Fruit fly (Drosophila melanogaster) whole organism, adult: Measurements from ENCODE around the gene CG46467.

Experiments
- CG11617 ChIP-seq: fragments of 200-800 bp; sonication (Bioruptor generic); optimal IDR thresholded peaks from 2 replicates; lab custom pipeline; 2017; ENCODE audit warnings: mild to moderate bottlenecking, missing biosample characterization, missing genetic modification reagents, missing genetic modification characterization
- CG5204 ChIP-seq: fragments of 200-800 bp; sonication (Bioruptor generic); optimal IDR thresholded peaks from 2 replicates; lab custom pipeline; 2016; ENCODE audit warnings: missing biosample characterization, missing genetic modification characterization
- cnc ChIP-seq, 2 experiments: fragments of >200 bp; optimal IDR thresholded peaks; 2 replicates each; lab custom pipeline; 2017
- pad ChIP-seq: fragments of 200-800 bp; sonication (Bioruptor generic); optimal IDR thresholded peaks from 3 replicates; lab custom pipeline; 2017; ENCODE audit warnings: missing biosample characterization, missing genetic modification characterization, mild to moderate bottlenecking, moderate library complexity, missing genetic modification reagents
- toe ChIP-seq: fragments of 200-800 bp; sonication (Bioruptor generic); optimal IDR thresholded peaks from 2 replicates; lab custom pipeline; 2016; ENCODE audit warnings: missing biosample characterization, missing genetic modification characterization

- TF ChIP-seq toe (GFP tag; lab: Kevin White, UChicago) (no peak), CG5204 (GFP tag; lab: Kevin White, UChicago) (no peak), cnc (optimal IDR thresholded peaks at IDR 0.05; lab: Kevin White, UChicago) (no peak), pad (GFP tag; lab: Kevin White, UChicago) (no peak), CG11617 (GFP tag; lab: Kevin White, UChicago) (no peak)
These were observed 50.0 kb downstream of the CG46467 start for dm6 chr3R:9924485-9924884.
